Worm (Caenorhabditis elegans) whole organism, L2 larva: Measurements from ENCODE around the gene xpo-3.

Source experiments
- ama-1 ChIP-seq: fragments of 150-350 bp; optimal IDR thresholded peaks from 2 replicates; lab custom pipeline; 2018; ENCODE audit warnings: inconsistent platforms
- ceh-82 ChIP-seq: fragments of 150-350 bp; optimal IDR thresholded peaks from 2 replicates; lab custom pipeline; 2014; ENCODE audit warnings: missing biosample characterization, missing genetic modification characterization
- elt-1 ChIP-seq: fragments of 150-350 bp; optimal IDR thresholded peaks from 2 replicates; lab custom pipeline; 2014; ENCODE audit warnings: missing biosample characterization, missing genetic modification characterization
- lin-13 ChIP-seq: fragments of 150-350 bp; optimal IDR thresholded peaks from 2 replicates; lab custom pipeline; 2014; ENCODE audit warnings: missing biosample characterization, missing genetic modification reagents, missing genetic modification characterization
- nhr-23 ChIP-seq: fragments of 150-350 bp; optimal IDR thresholded peaks from 2 replicates; lab custom pipeline; 2014; ENCODE audit warnings: missing biosample characterization, missing genetic modification reagents, missing genetic modification characterization
- nhr-77 ChIP-seq: fragments of 150-350 bp; optimal IDR thresholded peaks from 2 replicates; lab custom pipeline; 2014; ENCODE audit warnings: missing biosample characterization, missing genetic modification characterization
- peb-1 ChIP-seq: fragments of 150-350 bp; optimal IDR thresholded peaks from 2 replicates; lab custom pipeline; 2014; ENCODE audit warnings: missing biosample characterization, missing genetic modification characterization
- skn-1 ChIP-seq: sonication (generic microtip); optimal IDR thresholded peaks from 2 replicates; lab custom pipeline; 2017; ENCODE audit warnings: missing biosample characterization, missing genetic modification characterization
- unc-39 ChIP-seq: fragments of 150-350 bp; optimal IDR thresholded peaks from 2 replicates; lab custom pipeline; 2014; ENCODE audit warnings: missing biosample characterization, missing genetic modification characterization
- zag-1 ChIP-seq: fragments of 150-350 bp; optimal IDR thresholded peaks from 2 replicates; lab custom pipeline; 2014; ENCODE audit warnings: missing biosample characterization, missing genetic modification characterization

DNA sequence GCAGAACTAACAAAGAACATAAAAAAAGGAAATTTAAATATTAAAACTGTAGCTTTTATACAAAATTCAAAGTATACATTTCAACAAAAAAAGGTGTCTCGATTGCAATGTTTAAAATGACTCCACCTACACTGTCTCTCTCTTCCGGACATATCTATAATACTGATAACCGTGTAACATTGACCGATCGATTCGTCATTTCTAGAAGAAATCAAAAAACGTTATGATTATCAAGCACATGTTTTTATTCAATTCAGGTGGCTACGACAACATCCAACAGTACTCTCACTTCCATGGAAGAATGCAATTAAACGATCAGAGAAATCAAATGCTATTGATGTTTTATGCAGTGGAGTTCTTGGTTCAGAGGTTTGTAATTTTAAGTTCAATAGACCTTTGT, 25.3 kb downstream of the xpo-3 start:
- TF ChIP-seq ama-1 (lab: Kevin White, UChicago) = no peak
- no peak for TF ChIP-seq unc-39 (tag; lab: Kevin White, UChicago)
- no peak for TF ChIP-seq lin-13 (GFP tag; lab: Kevin White, UChicago)
- TF ChIP-seq zag-1 (tag; lab: Kevin White, UChicago) = no peak
- no peak for TF ChIP-seq skn-1 (tag; lab: Kevin White, UChicago)
- TF ChIP-seq ceh-82 = no peak
- TF ChIP-seq peb-1 (tag; lab: Kevin White, UChicago) = no peak
- TF ChIP-seq nhr-23 (tag; lab: Kevin White, UChicago) = no peak
- no peak for TF ChIP-seq nhr-77 (tag; lab: Kevin White, UChicago)
- no peak for TF ChIP-seq elt-1 (tag; lab: Kevin White, UChicago)
